Worm (Caenorhabditis elegans) whole organism, late embryonic: ENCODE results near the gene srr-6.

Experiments used
- ceh-24 ChIP-seq: sonication (generic microtip); optimal IDR thresholded peaks from 2 replicates; lab custom pipeline; 2016; ENCODE audit warnings: mild to moderate bottlenecking, missing genetic modification characterization, missing compliant biosample characterization
- ceh-30 ChIP-seq: fragments of 150-350 bp; optimal IDR thresholded peaks from 2 replicates; lab custom pipeline; 2014; ENCODE audit warnings: missing biosample characterization, missing genetic modification characterization
- che-1 ChIP-seq: sonication (generic microtip); optimal IDR thresholded peaks from 2 replicates; lab custom pipeline; 2016; ENCODE audit warnings: mild to moderate bottlenecking, missing genetic modification characterization, missing compliant biosample characterization
- elt-2 ChIP-seq: sonication (generic microtip); optimal IDR thresholded peaks from 2 replicates; lab custom pipeline; 2016; ENCODE audit warnings: missing genetic modification reagents, missing genetic modification characterization, missing compliant biosample characterization
- elt-4 ChIP-seq: sonication (generic microtip); optimal IDR thresholded peaks from 2 replicates; lab custom pipeline; 2016; ENCODE audit warnings: missing genetic modification characterization, missing compliant biosample characterization
- eyg-1 ChIP-seq: sonication (generic microtip); optimal IDR thresholded peaks from 2 replicates; lab custom pipeline; 2016; ENCODE audit warnings: missing genotype, missing genetic modification characterization, missing compliant biosample characterization
- hlh-6 ChIP-seq: sonication (generic microtip); optimal IDR thresholded peaks from 2 replicates; lab custom pipeline; 2016; ENCODE audit warnings: missing genotype, missing genetic modification characterization, missing compliant biosample characterization
- odd-2 ChIP-seq: sonication (generic microtip); optimal IDR thresholded peaks from 2 replicates; lab custom pipeline; 2017; ENCODE audit warnings: antibody characterized with exemption, mild to moderate bottlenecking, missing genetic modification characterization, missing compliant biosample characterization

The srr-6 gene

DNA sequence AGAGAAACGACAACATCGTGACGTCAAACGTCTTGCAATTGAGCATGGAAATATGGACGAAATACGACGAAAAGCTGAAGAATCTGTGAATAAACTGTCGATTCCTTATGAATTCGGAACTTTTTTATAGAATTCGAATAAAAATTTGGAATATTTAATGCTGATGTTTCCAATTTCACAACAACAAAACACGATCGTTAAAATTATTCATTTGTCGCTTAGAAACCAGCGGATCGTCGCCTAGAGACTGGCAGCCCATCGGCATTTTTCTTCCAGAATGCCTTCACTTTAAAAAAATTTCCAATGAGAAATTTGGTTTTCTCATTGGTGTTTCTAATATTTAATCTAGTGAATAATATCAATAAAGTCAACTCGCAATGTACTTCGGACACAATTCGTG lies 40.7 kb downstream of the srr-6 start, which contains the start of gene cwp-4:
Gene cwp-4, plus strand, starts transcription at position 301 of the 400 bp plus-strand sequence.
- TF ChIP-seq odd-2: no peak
- TF ChIP-seq che-1 (tag; lab: Kevin White, UChicago): no peak
- TF ChIP-seq elt-4 (tag; lab: Kevin White, UChicago): no peak
- no peak for TF ChIP-seq hlh-6 (tag; lab: Kevin White, UChicago)
- TF ChIP-seq ceh-24 (tag; lab: Kevin White, UChicago): no peak
- TF ChIP-seq eyg-1 (tag; lab: Kevin White, UChicago): no peak
- TF ChIP-seq ceh-30 (tag; lab: Kevin White, UChicago): no peak
- TF ChIP-seq elt-2 (tag; lab: Kevin White, UChicago): no peak
